Worm (Caenorhabditis elegans) whole organism, late embryonic: ENCODE data around the gene glp-1.

Experiments used
- C38D4.7 ChIP-seq: fragments of 200-800 bp; sonication (Bioruptor generic); optimal IDR thresholded peaks from 2 replicates; lab custom pipeline; 2018; ENCODE audit warnings: mild to moderate bottlenecking, missing genetic modification characterization, moderate library complexity, missing compliant biosample characterization
- F13H6.1 ChIP-seq: sonication (generic microtip); optimal IDR thresholded peaks from 2 replicates; lab custom pipeline; 2016; ENCODE audit warnings: missing genetic modification characterization, missing compliant biosample characterization
- K09A11.1 ChIP-seq: sonication (generic microtip); optimal IDR thresholded peaks from 2 replicates; lab custom pipeline; 2017; ENCODE audit warnings: antibody characterized with exemption, mild to moderate bottlenecking, missing genetic modification characterization, missing compliant biosample characterization; ENCODE audit not compliant: insufficient read depth
- T23F11.4 ChIP-seq: fragments of 200-800 bp; sonication (Bioruptor generic); optimal IDR thresholded peaks from 2 replicates; lab custom pipeline; 2018; ENCODE audit warnings: mild to moderate bottlenecking, missing genetic modification characterization, missing compliant biosample characterization
- ahr-1 ChIP-seq: sonication (generic microtip); optimal IDR thresholded peaks from 2 replicates; lab custom pipeline; 2016; ENCODE audit warnings: missing genetic modification characterization, missing compliant biosample characterization
- ama-1 ChIP-seq: fragments of 150-350 bp; optimal IDR thresholded peaks from 2 replicates; lab custom pipeline; 2014
- ceh-19 ChIP-seq: fragments of 200-800 bp; sonication (Bioruptor generic); optimal IDR thresholded peaks from 2 replicates; lab custom pipeline; 2018; ENCODE audit warnings: mild to moderate bottlenecking, missing genetic modification characterization, missing compliant biosample characterization
- ceh-2 ChIP-seq: sonication (generic microtip); optimal IDR thresholded peaks from 2 replicates; lab custom pipeline; 2016; ENCODE audit warnings: missing genotype, missing genetic modification characterization, missing compliant biosample characterization
- ceh-22 ChIP-seq: sonication (generic microtip); optimal IDR thresholded peaks from 2 replicates; lab custom pipeline; 2017; ENCODE audit warnings: missing biosample characterization, missing genetic modification characterization
- ceh-31 ChIP-seq: sonication (generic microtip); optimal IDR thresholded peaks from 2 replicates; lab custom pipeline; 2016; ENCODE audit warnings: missing genetic modification characterization, missing compliant biosample characterization
- ceh-34 ChIP-seq: sonication (generic microtip); optimal IDR thresholded peaks from 2 replicates; lab custom pipeline; 2016; ENCODE audit warnings: mild to moderate bottlenecking, missing genetic modification characterization, missing compliant biosample characterization
- ceh-45 ChIP-seq: fragments of 200-800 bp; sonication (Bioruptor generic); IDR thresholded peaks from 2 replicates; pipeline ENCODE4 v1.3.6; 2022; ENCODE audit warnings: missing genetic modification reagents, missing genetic modification characterization, missing compliant biosample characterization
- ceh-9 ChIP-seq: sonication (generic microtip); optimal IDR thresholded peaks from 2 replicates; lab custom pipeline; 2016; ENCODE audit warnings: mild to moderate bottlenecking, missing genetic modification characterization, inconsistent platforms, missing compliant biosample characterization
- dve-1 ChIP-seq: sonication (generic microtip); optimal IDR thresholded peaks from 2 replicates; lab custom pipeline; 2017; ENCODE audit warnings: antibody characterized with exemption, mild to moderate bottlenecking, missing genetic modification characterization, missing compliant biosample characterization
- elt-4 ChIP-seq: sonication (generic microtip); optimal IDR thresholded peaks from 2 replicates; lab custom pipeline; 2016; ENCODE audit warnings: missing genetic modification characterization, missing compliant biosample characterization
- eyg-1 ChIP-seq: sonication (generic microtip); optimal IDR thresholded peaks from 2 replicates; lab custom pipeline; 2016; ENCODE audit warnings: missing genotype, missing genetic modification characterization, missing compliant biosample characterization
- fkh-10 ChIP-seq: fragments of 150-350 bp; optimal IDR thresholded peaks from 2 replicates; lab custom pipeline; 2014; ENCODE audit warnings: missing biosample characterization, missing genetic modification reagents, missing genetic modification characterization
- gmeb-2 ChIP-seq: sonication (generic microtip); optimal IDR thresholded peaks from 2 replicates; lab custom pipeline; 2016; ENCODE audit warnings: missing genetic modification characterization, inconsistent platforms, missing compliant biosample characterization
- hlh-13 ChIP-seq: fragments of 200-800 bp; sonication (Bioruptor generic); optimal IDR thresholded peaks from 2 replicates; lab custom pipeline; 2018; ENCODE audit warnings: mild to moderate bottlenecking, missing genetic modification characterization, missing compliant biosample characterization
- hlh-30 ChIP-seq: sonication (generic microtip); optimal IDR thresholded peaks from 2 replicates; lab custom pipeline; 2017; ENCODE audit warnings: antibody characterized with exemption, missing genetic modification characterization, missing compliant biosample characterization; ENCODE audit not compliant: insufficient read depth
- hlh-6 ChIP-seq: sonication (generic microtip); optimal IDR thresholded peaks from 2 replicates; lab custom pipeline; 2016; ENCODE audit warnings: missing genotype, missing genetic modification characterization, missing compliant biosample characterization
- mec-3 ChIP-seq: sonication (generic microtip); optimal IDR thresholded peaks from 2 replicates; lab custom pipeline; 2016; ENCODE audit warnings: borderline replicate concordance, missing genetic modification characterization, missing compliant biosample characterization
- nhr-11 ChIP-seq: fragments of 150-350 bp; optimal IDR thresholded peaks from 2 replicates; lab custom pipeline; 2014; ENCODE audit warnings: missing biosample characterization, missing genetic modification characterization
- nhr-232 ChIP-seq: sonication (generic microtip); optimal IDR thresholded peaks from 2 replicates; lab custom pipeline; 2016; ENCODE audit warnings: missing genetic modification characterization, missing compliant biosample characterization
- npax-4 ChIP-seq: sonication (generic microtip); optimal IDR thresholded peaks from 2 replicates; lab custom pipeline; 2016; ENCODE audit warnings: missing genetic modification characterization, missing compliant biosample characterization
- pag-3 ChIP-seq: sonication (generic microtip); optimal IDR thresholded peaks from 2 replicates; lab custom pipeline; 2016; ENCODE audit warnings: missing compliant biosample characterization, missing genetic modification characterization, borderline replicate concordance
- pha-4 ChIP-seq: fragments of 150-350 bp; optimal IDR thresholded peaks from 2 replicates; lab custom pipeline; 2018; ENCODE audit warnings: missing biosample characterization, missing genetic modification reagents, missing genetic modification characterization
- pqm-1 ChIP-seq: sonication (generic microtip); optimal IDR thresholded peaks from 2 replicates; lab custom pipeline; 2016; ENCODE audit warnings: missing genetic modification characterization, missing compliant biosample characterization
- pros-1 ChIP-seq: fragments of 150-350 bp; optimal IDR thresholded peaks from 2 replicates; lab custom pipeline; 2014; ENCODE audit warnings: missing biosample characterization, missing genetic modification reagents, missing genetic modification characterization
- ref-2 ChIP-seq: sonication (generic microtip); optimal IDR thresholded peaks from 2 replicates; lab custom pipeline; 2016; ENCODE audit warnings: missing genetic modification characterization, missing compliant biosample characterization
- sdc-2 ChIP-seq: sonication (generic microtip); optimal IDR thresholded peaks from 2 replicates; lab custom pipeline; 2016; ENCODE audit warnings: missing genotype, missing genetic modification characterization, missing compliant biosample characterization
- sox-4 ChIP-seq: sonication (generic microtip); optimal IDR thresholded peaks from 2 replicates; lab custom pipeline; 2017; ENCODE audit warnings: mild to moderate bottlenecking, missing genetic modification characterization, inconsistent platforms, missing compliant biosample characterization
- syd-9 ChIP-seq: sonication (generic microtip); optimal IDR thresholded peaks from 2 replicates; lab custom pipeline; 2016; ENCODE audit warnings: mild to moderate bottlenecking, missing genetic modification characterization, moderate library complexity, missing compliant biosample characterization
- tbx-2 ChIP-seq: sonication (generic microtip); optimal IDR thresholded peaks from 2 replicates; lab custom pipeline; 2016; ENCODE audit warnings: missing genetic modification characterization, missing compliant biosample characterization
- tbx-7 ChIP-seq: sonication (generic microtip); optimal IDR thresholded peaks from 2 replicates; lab custom pipeline; 2016; ENCODE audit warnings: missing genotype, missing genetic modification characterization, missing compliant biosample characterization
- ttx-3 ChIP-seq: sonication (generic microtip); optimal IDR thresholded peaks from 2 replicates; lab custom pipeline; 2016; ENCODE audit warnings: missing genetic modification reagents, missing genetic modification characterization, missing compliant biosample characterization
- zip-5 ChIP-seq: sonication (generic microtip); optimal IDR thresholded peaks from 2 replicates; lab custom pipeline; 2016; ENCODE audit warnings: missing genetic modification characterization, missing compliant biosample characterization

The glp-1 gene

DNA sequence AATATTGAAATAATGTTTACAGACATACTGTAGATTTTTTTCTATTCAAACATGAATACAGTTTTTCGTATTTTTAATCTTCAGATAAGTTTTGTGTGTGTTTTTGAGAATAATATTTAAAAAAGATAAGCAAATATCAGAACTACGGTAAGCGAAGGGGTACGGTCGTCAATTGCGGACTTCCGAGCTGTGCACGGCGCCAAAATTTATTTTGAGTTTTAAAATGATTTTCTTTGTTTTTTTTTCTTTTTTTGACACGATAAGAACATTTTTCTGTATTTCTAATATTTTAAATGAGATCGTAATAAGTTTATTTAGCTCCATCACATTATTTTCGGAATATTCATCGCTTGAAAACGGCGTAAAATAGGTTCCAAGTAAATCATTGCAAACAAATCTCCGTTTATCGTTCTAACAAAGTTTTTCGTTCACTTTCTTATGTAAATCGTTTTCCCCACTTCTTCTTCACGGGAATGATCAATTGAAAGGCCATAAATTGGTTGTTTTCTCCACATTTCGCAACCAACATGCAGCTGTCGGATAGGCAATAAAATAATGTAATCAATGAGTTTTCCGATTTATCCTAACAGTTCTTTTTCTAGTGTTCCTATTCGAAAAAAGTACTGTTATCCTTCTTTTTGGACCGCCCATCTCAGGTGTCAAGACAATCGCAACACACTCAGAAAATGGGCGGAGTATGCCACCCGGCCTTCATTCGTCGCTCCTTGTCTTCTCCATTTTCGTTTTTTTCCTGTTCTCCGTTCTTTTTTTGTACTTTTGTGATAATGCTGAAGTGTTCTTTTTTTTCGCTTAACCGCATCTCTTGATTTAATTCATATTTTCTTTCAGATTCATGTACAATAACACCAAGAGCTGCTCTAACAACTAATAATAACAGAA is at the start of gene glp-1:
Gene glp-1 (plus strand): TSS at position 850 of the 900 bp plus-strand sequence.
- no peak for TF ChIP-seq pha-4 (tag; lab: Kevin White, UChicago)
- no peak for TF ChIP-seq ahr-1 (tag; lab: Kevin White, UChicago)
- TF ChIP-seq ceh-19 (GFP tag; lab: Kevin White, UChicago), result no peak

DNA sequence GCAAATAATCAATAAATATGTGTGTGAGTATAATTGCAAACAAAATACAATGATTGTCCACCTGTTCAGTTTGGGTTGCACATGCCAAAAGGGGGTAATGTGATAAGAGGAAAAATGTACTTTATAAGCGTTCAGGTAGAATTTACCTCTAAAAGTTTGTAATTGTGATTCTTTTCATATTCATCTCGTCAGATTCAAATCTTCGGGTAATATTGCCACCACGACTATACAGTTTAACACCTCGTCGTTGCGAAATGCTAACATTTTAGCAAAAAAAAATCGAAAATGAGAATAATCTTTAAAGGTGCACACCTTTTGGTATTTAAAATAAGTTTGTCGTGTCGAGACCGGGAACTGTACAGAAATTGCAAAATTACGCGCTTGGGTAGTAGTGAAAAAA is 48.8 kb upstream of the glp-1 start, which contains the start of gene nac-2:
Gene nac-2 (minus strand): TSS at position 101 of the 400 bp plus-strand sequence.
- TF ChIP-seq ama-1 (lab: Kevin White, UChicago) (no peak), ttx-3 (tag; lab: Kevin White, UChicago) (no peak), hlh-6 (tag; lab: Kevin White, UChicago) (no peak), pag-3 (no peak), npax-4 (tag; lab: Kevin White, UChicago) (no peak), sox-4 (tag; lab: Kevin White, UChicago) (no peak), fkh-10 (GFP tag; lab: Kevin White, UChicago) (no peak), ceh-34 (tag; lab: Kevin White, UChicago) (no peak), ceh-31 (tag; lab: Kevin White, UChicago) (no peak), pros-1 (tag; lab: Kevin White, UChicago) (no peak), gmeb-2 (tag; lab: Kevin White, UChicago) (no peak), nhr-11 (tag; lab: Kevin White, UChicago) (no peak)
- TF ChIP-seq, all 69 proteins: peak for 0

DNA sequence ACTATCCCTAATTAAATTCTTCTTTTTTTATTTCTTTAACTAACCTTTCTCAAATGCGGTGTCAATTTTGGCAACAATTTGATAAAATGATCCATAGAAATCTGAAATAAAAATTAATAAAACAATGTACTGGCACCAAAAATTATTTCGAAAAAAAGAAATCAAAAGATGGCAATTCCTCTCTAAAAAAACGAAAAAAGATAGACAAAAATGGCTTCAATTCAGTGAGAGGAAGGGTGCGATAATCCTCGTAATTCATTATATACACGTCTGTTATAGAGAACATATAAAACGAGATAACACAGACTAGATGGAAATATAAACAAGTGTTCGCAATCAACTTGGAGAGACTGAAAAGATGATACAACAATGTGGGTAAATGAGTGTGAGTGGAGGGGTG is 46.2 kb upstream of the glp-1 start, which contains the start of gene R107.2:
Gene R107.2 (minus strand): TSS at position 101 of the 400 bp plus-strand sequence.
- TF ChIP-seq sdc-2 (tag; lab: Kevin White, UChicago), result no peak
- no peak for TF ChIP-seq eyg-1 (tag; lab: Kevin White, UChicago)
- no peak for TF ChIP-seq elt-4 (tag; lab: Kevin White, UChicago)
- TF ChIP-seq dve-1 (tag; lab: Kevin White, UChicago), result no peak
- TF ChIP-seq ceh-31 (tag; lab: Kevin White, UChicago), result no peak
- no peak for TF ChIP-seq ceh-9 (tag; lab: Kevin White, UChicago)

DNA sequence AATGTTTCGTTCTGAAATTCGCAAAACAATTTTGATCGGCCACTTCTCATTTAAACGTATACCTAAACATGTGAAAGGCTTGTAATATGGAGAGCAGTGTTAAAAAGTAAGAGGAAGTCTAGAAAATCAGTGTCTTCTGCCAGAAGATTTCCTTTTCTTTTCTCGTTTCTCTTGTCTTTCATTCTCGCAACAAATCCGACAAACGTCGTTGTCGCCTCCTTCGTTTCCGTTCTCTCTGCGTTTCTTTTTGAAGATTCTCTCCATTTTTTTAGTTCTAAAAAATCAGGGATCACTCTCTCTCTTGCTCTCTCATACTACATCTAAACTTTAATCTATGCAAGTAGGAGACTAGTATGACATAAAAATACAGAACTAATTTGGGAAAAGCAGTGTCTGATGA is 44.8 kb upstream of the glp-1 start:
- no peak for TF ChIP-seq hlh-13 (GFP tag; lab: Kevin White, UChicago)
- TF ChIP-seq F13H6.1 (tag; lab: Kevin White, UChicago), result no peak
- TF ChIP-seq, all 69 proteins: peak for 0

DNA sequence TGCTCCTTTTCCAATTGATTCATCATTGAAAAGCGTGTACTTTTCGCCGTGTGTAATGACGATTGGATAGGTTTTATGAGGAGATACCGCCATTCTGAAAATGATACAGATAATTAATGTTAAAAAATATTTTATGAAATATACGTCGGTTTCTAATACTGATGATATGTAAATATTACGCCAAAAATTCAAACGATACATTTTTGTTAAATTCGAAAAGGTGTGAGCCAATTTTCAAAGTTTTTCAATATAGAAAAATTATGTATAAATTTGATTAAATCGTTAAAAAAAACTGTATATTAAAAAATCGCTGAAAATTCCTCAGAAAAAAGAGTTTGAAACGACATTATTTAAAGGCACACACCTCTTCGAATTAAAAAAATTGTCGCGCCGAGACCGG is 41.4 kb upstream of the glp-1 start, which contains the start of gene ikke-1:
Gene ikke-1 (minus strand): TSS at position 101 of the 400 bp plus-strand sequence.
- TF ChIP-seq pqm-1 (tag; lab: Kevin White, UChicago), result no peak
- no peak for TF ChIP-seq nhr-232 (tag; lab: Kevin White, UChicago)
- TF ChIP-seq T23F11.4 (GFP tag; lab: Kevin White, UChicago), result no peak
- TF ChIP-seq zip-5 (tag; lab: Kevin White, UChicago), result no peak
- TF ChIP-seq ahr-1 (tag; lab: Kevin White, UChicago), result no peak
- TF ChIP-seq ceh-45, result no peak
- no peak for TF ChIP-seq mec-3 (tag; lab: Kevin White, UChicago)
- TF ChIP-seq pros-1 (tag; lab: Kevin White, UChicago), result no peak
- TF ChIP-seq syd-9, result no peak
- TF ChIP-seq ref-2, result no peak
- no peak for TF ChIP-seq ceh-34 (tag; lab: Kevin White, UChicago)
- TF ChIP-seq C38D4.7 (GFP tag; lab: Kevin White, UChicago), result no peak
- no peak for TF ChIP-seq ceh-22
- TF ChIP-seq tbx-2 (tag; lab: Kevin White, UChicago), result no peak
- TF ChIP-seq hlh-6 (tag; lab: Kevin White, UChicago), result no peak
- TF ChIP-seq K09A11.1 (tag; lab: Kevin White, UChicago), result no peak
- TF ChIP-seq fkh-10 (GFP tag; lab: Kevin White, UChicago), result no peak
- TF ChIP-seq tbx-7 (tag; lab: Kevin White, UChicago), result no peak
- no peak for TF ChIP-seq hlh-30
- TF ChIP-seq ceh-2, result no peak
